Worm (Caenorhabditis elegans) whole organism, L1 larva: Measurements from ENCODE around the gene F16G10.1.

ENCODE experiments used
- C16A3.4 ChIP-seq: fragments of 150-350 bp; optimal IDR thresholded peaks from 2 replicates; lab custom pipeline; 2014; ENCODE audit warnings: missing biosample characterization, missing genetic modification characterization
- egl-27 ChIP-seq, 2 experiments: fragments of 150-350 bp in 1 of 2; sonication (generic microtip); optimal IDR thresholded peaks; 3 replicates each; lab custom pipeline; 2017 to 2018; ENCODE audit warnings: missing biosample characterization in 2 of 2, missing genetic modification characterization in 2 of 2, missing genetic modification reagents in 2 of 2
- sox-4 ChIP-seq: sonication (generic microtip); optimal IDR thresholded peaks from 2 replicates; lab custom pipeline; 2016; ENCODE audit warnings: missing genetic modification characterization, missing compliant biosample characterization

DNA sequence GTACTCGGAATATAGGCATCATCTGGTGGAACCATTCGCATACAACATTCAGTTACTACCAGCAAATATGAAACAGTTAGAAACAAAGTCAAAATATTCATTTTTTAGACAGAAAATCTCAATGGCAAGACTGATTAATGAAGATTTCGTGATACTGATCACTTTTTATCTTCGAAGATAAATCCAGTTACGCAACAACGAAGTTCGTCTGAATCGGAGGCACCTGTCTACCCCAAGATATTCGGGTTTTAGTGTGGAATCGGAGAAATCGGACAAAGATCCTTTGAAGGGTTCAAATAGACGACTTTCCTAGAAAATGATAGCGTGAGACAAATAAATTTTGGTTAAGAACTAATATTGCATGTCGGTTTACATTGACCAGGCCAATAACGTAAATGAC is 8.2 kb upstream of the F16G10.1 start, which contains the start of gene F16G10.13:
- TF ChIP-seq egl-27 (tag; optimal IDR thresholded peaks at IDR 0.05; lab: Kevin White, UChicago): no peak
- no peak for TF ChIP-seq C16A3.4
- TF ChIP-seq sox-4 (tag; lab: Kevin White, UChicago): no peak
